Fruit fly (Drosophila melanogaster): ENCODE results near the gene ppk28.
A peak's percentile ranks its signal among the peaks of the same experiment; 100 is the strongest.

Gene ppk28

dm6 chrX:16764955-16765354, 40.9 kb upstream of the ppk28 start (continued):
- TF ChIP-seq CG34422 (GFP tag; IDR thresholded peaks at IDR 0.05) (no peak), aop (GFP tag; IDR thresholded peaks at IDR 0.05) (no peak), gem (tag; optimal IDR thresholded peaks at IDR 0.05) (peak; percentile 12), zfh1 (GFP tag; IDR thresholded peaks at IDR 0.05) (0 out of 3 replicates have a peak, but pooled peaks have one; percentile 13), CG15011 (GFP tag; optimal IDR thresholded peaks at IDR 0.05) (no peak), crol (GFP tag; IDR thresholded peaks at IDR 0.05) (no peak), CG43689 (GFP tag; IDR thresholded peaks at IDR 0.05) (no peak), lmd (GFP tag; IDR thresholded peaks at IDR 0.05) (no peak), Ada2b (GFP tag; IDR thresholded peaks at IDR 0.05) (0 out of 2 replicates have a peak, but pooled peaks have one; percentile 21), ken (GFP tag; IDR thresholded peaks at IDR 0.05) (no peak), en (GFP tag; optimal IDR thresholded peaks at IDR 0.05) (no peak), TFAM (GFP tag; optimal IDR thresholded peaks at IDR 0.05) (no peak), crp (GFP tag; optimal IDR thresholded peaks at IDR 0.05) (no peak), HmgZ (tag; optimal IDR thresholded peaks at IDR 0.05) (no peak), CG5953 (GFP tag; IDR thresholded peaks at IDR 0.05) (no peak), CG31441 (GFP tag; IDR thresholded peaks at IDR 0.05) (peak; percentile 35; the same call in 1 of the 2 replicates), tll (GFP tag; optimal IDR thresholded peaks at IDR 0.05) (no peak), jing (GFP tag; optimal IDR thresholded peaks at IDR 0.05) (no peak), CG5245 (GFP tag; optimal IDR thresholded peaks at IDR 0.05) (no peak), NC2β (GFP tag; optimal IDR thresholded peaks at IDR 0.05) (no peak), unpg (GFP tag; optimal IDR thresholded peaks at IDR 0.05) (no peak), Camta (GFP tag; optimal IDR thresholded peaks at IDR 0.05) (no peak), sr (GFP tag; IDR thresholded peaks at IDR 0.05) (no peak), CG10543 (GFP tag; optimal IDR thresholded peaks at IDR 0.05) (no peak), klu (GFP tag; IDR thresholded peaks at IDR 0.05) (no peak), CG11504 (tag; optimal IDR thresholded peaks at IDR 0.05) (peak; percentile 14), NfI (GFP tag; optimal IDR thresholded peaks at IDR 0.05) (no peak), Aef1 (GFP tag; IDR thresholded peaks at IDR 0.05) (no peak), B-H1 (GFP tag; IDR thresholded peaks at IDR 0.05) (no peak), Dip3 (GFP tag; optimal IDR thresholded peaks at IDR 0.05) (no peak)

dm6 chrX:16765809-16766208, 40.1 kb upstream of the ppk28 start:
- TF ChIP-seq dm (GFP tag; optimal IDR thresholded peaks at IDR 0.05) (no peak), Drgx (GFP tag; IDR thresholded peaks at IDR 0.05) (peak; percentile 39; the same call in 1 of the 2 replicates), Sox102F (GFP tag; optimal IDR thresholded peaks at IDR 0.05) (peak; percentile 8), CG15479 (GFP tag; optimal IDR thresholded peaks at IDR 0.05) (no peak), hb (GFP tag; IDR thresholded peaks at IDR 0.05; ENCODE audit: partially characterized antibody) (no peak), Hr51 (GFP tag; optimal IDR thresholded peaks at IDR 0.05) (peak in 1 of 2 experiments; percentile 14), Nf-YA (GFP tag; IDR thresholded peaks at IDR 0.05) (no peak), Pdp1 (GFP tag; optimal IDR thresholded peaks at IDR 0.05) (peak in 1 of 2 experiments; percentile 4), sens (GFP tag) (peak; percentile 43), gem (tag; optimal IDR thresholded peaks at IDR 0.05) (peak; percentile 28), CG11504 (tag; optimal IDR thresholded peaks at IDR 0.05) (peak; percentile 23)

dm6 chrX:16766868-16767431, 38.9 kb upstream of the ppk28 start:
- TF ChIP-seq Fer1 (GFP tag; optimal IDR thresholded peaks at IDR 0.05), result no peak
- TF ChIP-seq Oli (tag; optimal IDR thresholded peaks at IDR 0.05), result no peak
- peak; percentile 82; the same call in 3 of the 4 replicates for TF ChIP-seq chinmo (GFP tag; IDR thresholded peaks at IDR 0.05; ENCODE audit: partially characterized antibody)
- TF ChIP-seq nerfin-1 (tag; optimal IDR thresholded peaks at IDR 0.05), result no peak
- TF ChIP-seq ap (GFP tag; IDR thresholded peaks at IDR 0.05), result no peak
- TF ChIP-seq sr (GFP tag; IDR thresholded peaks at IDR 0.05), result peak; percentile 99
- TF ChIP-seq fu2 (GFP tag; optimal IDR thresholded peaks at IDR 0.05), result no peak
- peak in 1 of 2 experiments; percentile 91 for TF ChIP-seq Hr78 (GFP tag; optimal IDR thresholded peaks at IDR 0.05)
- TF ChIP-seq CG4360 (GFP tag; IDR thresholded peaks at IDR 0.05), result no peak
- TF ChIP-seq Med (GFP tag), result peak; percentile 42
- TF ChIP-seq dysf (GFP tag; IDR thresholded peaks at IDR 0.05), result no peak
- no peak for TF ChIP-seq YL-1 (GFP tag; optimal IDR thresholded peaks at IDR 0.05)
- TF ChIP-seq CG10543 (GFP tag; optimal IDR thresholded peaks at IDR 0.05), result peak; percentile 38

All from whole organism, embryonic.